Worm (Caenorhabditis elegans) whole organism, L4 larva: ENCODE results near the gene srv-1.

ENCODE experiments used
- T26A8.4 ChIP-seq: fragments of 200-800 bp; sonication (Bioruptor generic); IDR thresholded peaks from 2 replicates; pipeline ENCODE4 v1.3.6; 2022; ENCODE audit warnings: missing genetic modification characterization, missing compliant biosample characterization
- ces-1 ChIP-seq: fragments of 150-350 bp; sonication (generic microtip); optimal IDR thresholded peaks from 4 replicates; lab custom pipeline; 2014; ENCODE audit warnings: missing biosample characterization, missing genetic modification reagents, missing genetic modification characterization
- hif-1 ChIP-seq, 2 experiments: sonication (generic microtip); optimal IDR thresholded peaks; 2 replicates each; lab custom pipeline; 2016 to 2017; ENCODE audit warnings: missing compliant biosample characterization in 2 of 2, missing genetic modification characterization in 2 of 2, missing genetic modification reagents in 2 of 2, missing genotype in 2 of 2, mild to moderate bottlenecking in 1 of 2
- lin-13 ChIP-seq: fragments of 150-350 bp; optimal IDR thresholded peaks from 2 replicates; lab custom pipeline; 2014; ENCODE audit warnings: missing biosample characterization, missing genetic modification reagents, missing genetic modification characterization
- lin-39 ChIP-seq: fragments of 150-350 bp; optimal IDR thresholded peaks from 2 replicates; lab custom pipeline; 2014; ENCODE audit warnings: missing biosample characterization, missing genetic modification reagents, missing genetic modification characterization
- lsy-2 ChIP-seq, 2 experiments: fragments of 150-350 bp in 1 of 2; sonication (generic microtip) in 1 of 2; optimal IDR thresholded peaks; 2 replicates each; lab custom pipeline; 2014 to 2017; ENCODE audit warnings: missing biosample characterization in 2 of 2, missing genetic modification characterization in 2 of 2
- mep-1 ChIP-seq: fragments of 150-350 bp; sonication (generic microtip); optimal IDR thresholded peaks from 3 replicates; lab custom pipeline; 2014; ENCODE audit warnings: missing biosample characterization, missing genetic modification characterization
- mxl-2 ChIP-seq: fragments of 200-800 bp; sonication (Bioruptor generic); conservative IDR thresholded peaks from 2 replicates; pipeline ENCODE4 v1.3.6; 2022; ENCODE audit warnings: missing genetic modification reagents, missing genetic modification characterization, missing compliant biosample characterization
- nhr-25 ChIP-seq: sonication (generic microtip); optimal IDR thresholded peaks from 2 replicates; lab custom pipeline; 2017; ENCODE audit warnings: missing genetic modification characterization, mild to moderate bottlenecking, missing compliant biosample characterization, antibody characterized with exemption, moderate library complexity, borderline replicate concordance; ENCODE audit not compliant: insufficient read depth
- nhr-77 ChIP-seq: fragments of 150-350 bp; optimal IDR thresholded peaks from 2 replicates; lab custom pipeline; 2014; ENCODE audit warnings: missing biosample characterization, missing genetic modification characterization
- skn-1 ChIP-seq: fragments of 150-350 bp; optimal IDR thresholded peaks from 2 replicates; lab custom pipeline; 2014; ENCODE audit warnings: missing biosample characterization, missing genetic modification characterization

DNA sequence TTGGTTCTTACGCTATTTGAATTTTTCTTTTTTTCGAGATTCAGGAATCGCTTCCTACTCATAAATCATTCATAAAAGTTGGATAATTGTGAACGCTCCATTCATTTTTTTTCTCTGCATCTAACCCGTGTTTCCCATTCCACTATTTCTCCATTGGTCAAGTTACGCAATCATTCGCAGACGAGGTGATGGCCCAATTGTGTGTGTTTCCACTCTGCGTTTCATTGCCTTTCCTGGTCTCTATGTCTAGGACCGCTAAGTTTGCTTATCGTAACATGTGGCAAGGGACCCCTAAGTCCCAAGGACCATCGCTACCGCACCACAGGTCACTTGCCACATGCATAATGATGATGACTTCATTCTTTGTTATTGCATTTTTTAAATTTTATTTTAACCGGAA, 24.0 kb upstream of the srv-1 start:
- no peak for TF ChIP-seq mxl-2 (GFP tag; lab: Robert Waterston, UW)
- no peak for TF ChIP-seq hif-1 (tag; optimal IDR thresholded peaks at IDR 0.05; lab: Kevin White, UChicago)
- no peak for TF ChIP-seq nhr-77 (tag; lab: Kevin White, UChicago)
- no peak for TF ChIP-seq lsy-2 (tag; optimal IDR thresholded peaks at IDR 0.05; lab: Kevin White, UChicago)
- TF ChIP-seq nhr-25 (tag; lab: Kevin White, UChicago): no peak
- no peak for TF ChIP-seq lin-13 (GFP tag; lab: Kevin White, UChicago)
- no peak for TF ChIP-seq ces-1
- no peak for TF ChIP-seq lin-39 (tag; lab: Kevin White, UChicago)
- TF ChIP-seq skn-1 (tag; lab: Kevin White, UChicago): no peak
- no peak for TF ChIP-seq mep-1 (tag; lab: Kevin White, UChicago)
- no peak for TF ChIP-seq T26A8.4 (GFP tag; lab: Robert Waterston, UW)
